Worm (Caenorhabditis elegans): ENCODE measurements around the gene K11H12.3.

Gene K11H12.3

ce11 chrIV:682726-683340 lies 9.6 kb upstream of the K11H12.3 start (continued):
- peak; percentile 50 for TF ChIP-seq syd-9 (tag; optimal IDR thresholded peaks at IDR 0.05)
- TF ChIP-seq pqm-1 (tag; optimal IDR thresholded peaks at IDR 0.05): peak; percentile 55
- TF ChIP-seq fkh-6 (tag; optimal IDR thresholded peaks at IDR 0.05): peak; percentile 56
- TF ChIP-seq ceh-30 (tag; optimal IDR thresholded peaks at IDR 0.05): peak; percentile 51
- TF ChIP-seq lin-11 (tag; optimal IDR thresholded peaks at IDR 0.05): peak; percentile 66
- TF ChIP-seq hlh-6 (tag; optimal IDR thresholded peaks at IDR 0.05): peak; percentile 82
- no peak for TF ChIP-seq pha-4 (tag; optimal IDR thresholded peaks at IDR 0.05)
- TF ChIP-seq pros-1 (tag; optimal IDR thresholded peaks at IDR 0.05): no peak
- TF ChIP-seq ceh-24 (tag; optimal IDR thresholded peaks at IDR 0.05): no peak
- TF ChIP-seq T23F11.4 (GFP tag; optimal IDR thresholded peaks at IDR 0.05): peak; percentile 71
- peak; percentile 81 for TF ChIP-seq ceh-45 (GFP tag; IDR thresholded peaks at IDR 0.05)
- TF ChIP-seq dmd-4 (tag; optimal IDR thresholded peaks at IDR 0.05; ENCODE audit: borderline replicate concordance): peak; percentile 53
- TF ChIP-seq ztf-16 (tag; optimal IDR thresholded peaks at IDR 0.05): peak; percentile 76
- TF ChIP-seq ceh-19 (GFP tag; optimal IDR thresholded peaks at IDR 0.05): peak; percentile 64
- TF ChIP-seq gmeb-2 (tag; optimal IDR thresholded peaks at IDR 0.05): peak; percentile 77
- peak; percentile 46 for TF ChIP-seq tbx-7 (tag; optimal IDR thresholded peaks at IDR 0.05)
- peak; percentile 67 for TF ChIP-seq unc-86 (tag; optimal IDR thresholded peaks at IDR 0.05)
- TF ChIP-seq unc-42 (tag; optimal IDR thresholded peaks at IDR 0.05): peak; percentile 21
- TF ChIP-seq ceh-6 (GFP tag; optimal IDR thresholded peaks at IDR 0.05): peak; percentile 81
- no peak for TF ChIP-seq ahr-1 (tag; optimal IDR thresholded peaks at IDR 0.05)
- peak; percentile 44 for TF ChIP-seq ceh-2 (tag; optimal IDR thresholded peaks at IDR 0.05)
- TF ChIP-seq hlh-8 (tag; optimal IDR thresholded peaks at IDR 0.05): peak; percentile 25
- peak; percentile 72 for TF ChIP-seq Y22D7AL.16 (tag; optimal IDR thresholded peaks at IDR 0.05)
- TF ChIP-seq ceh-18 (tag; optimal IDR thresholded peaks at IDR 0.05): peak; percentile 75
- peak; percentile 9 for TF ChIP-seq ceh-48 (tag; optimal IDR thresholded peaks at IDR 0.05)
- peak; percentile 63 for TF ChIP-seq fax-1 (tag; optimal IDR thresholded peaks at IDR 0.05)
- TF ChIP-seq ets-4 (tag; optimal IDR thresholded peaks at IDR 0.05): peak; percentile 7
- TF ChIP-seq sdc-2 (tag; optimal IDR thresholded peaks at IDR 0.05): peak; percentile 60
- peak; percentile 50 for TF ChIP-seq hlh-13 (GFP tag; optimal IDR thresholded peaks at IDR 0.05)
- TF ChIP-seq eyg-1 (tag; optimal IDR thresholded peaks at IDR 0.05): peak; percentile 34
- TF ChIP-seq ceh-9 (tag; optimal IDR thresholded peaks at IDR 0.05): no peak
- TF ChIP-seq nhr-232 (tag; optimal IDR thresholded peaks at IDR 0.05): peak; percentile 68
- peak; percentile 81 for TF ChIP-seq elt-2 (tag; optimal IDR thresholded peaks at IDR 0.05)
- TF ChIP-seq ceh-31 (tag; optimal IDR thresholded peaks at IDR 0.05): peak; percentile 48
- peak; percentile 65 for TF ChIP-seq rnt-1 (tag; optimal IDR thresholded peaks at IDR 0.05)
- TF ChIP-seq C38D4.7 (GFP tag; optimal IDR thresholded peaks at IDR 0.05): peak; percentile 71
- peak; percentile 37 for TF ChIP-seq K09A11.1 (tag; optimal IDR thresholded peaks at IDR 0.05; ENCODE audit: insufficient read depth)
- peak; percentile 75 for TF ChIP-seq ceh-14 (tag; optimal IDR thresholded peaks at IDR 0.05)
- TF ChIP-seq sox-2 (GFP tag; IDR thresholded peaks at IDR 0.05): no peak
- TF ChIP-seq ttx-3 (tag; optimal IDR thresholded peaks at IDR 0.05): peak; percentile 59

- TF ChIP-seq ceh-34 (tag; optimal IDR thresholded peaks at IDR 0.05) (no peak), ceh-6 (GFP tag; optimal IDR thresholded peaks at IDR 0.05) (no peak), unc-55 (GFP tag; optimal IDR thresholded peaks at IDR 0.05) (no peak), sdc-2 (tag; optimal IDR thresholded peaks at IDR 0.05) (no peak), ztf-16 (tag; optimal IDR thresholded peaks at IDR 0.05) (no peak), sox-4 (tag; optimal IDR thresholded peaks at IDR 0.05) (no peak), ceh-24 (tag; optimal IDR thresholded peaks at IDR 0.05) (no peak), mec-3 (tag; optimal IDR thresholded peaks at IDR 0.05; ENCODE audit: borderline replicate concordance) (no peak), elt-2 (tag; optimal IDR thresholded peaks at IDR 0.05) (no peak), sox-2 (GFP tag; IDR thresholded peaks at IDR 0.05) (no peak)
Observed at ce11 chrIV:676280-676679, 3.0 kb upstream of the K11H12.3 start, which contains the start of gene K11H12.5. TSS of gene K11H12.5 (plus strand) at chrIV:676580.
